Fruit fly (Drosophila melanogaster) whole organism, prepupa: ENCODE data around the gene Ilp3.

ENCODE experiments used
- Blimp-1 ChIP-seq: fragments of 200-800 bp; sonication (Bioruptor generic); optimal IDR thresholded peaks from 3 replicates; lab custom pipeline; 2017; ENCODE audit warnings: missing biosample characterization, missing genetic modification characterization, mild to moderate bottlenecking, moderate library complexity, missing genetic modification reagents
- CG10631 ChIP-seq: fragments of 200-800 bp; sonication (Bioruptor generic); optimal IDR thresholded peaks from 2 replicates; lab custom pipeline; 2016; ENCODE audit warnings: missing biosample characterization, missing genetic modification characterization
- CG10669 ChIP-seq: fragments of 200-800 bp; sonication (Bioruptor generic); optimal IDR thresholded peaks from 3 replicates; lab custom pipeline; 2018; ENCODE audit warnings: missing biosample characterization, mild to moderate bottlenecking, missing genetic modification characterization, moderate library complexity
- CG11294 ChIP-seq: fragments of 200-800 bp; sonication (Bioruptor generic); IDR thresholded peaks from 2 replicates; pipeline ENCODE4 v1.3.6; 2022; ENCODE audit warnings: missing biosample characterization, missing genetic modification characterization
- CG16779 ChIP-seq: fragments of 200-800 bp; sonication (Bioruptor generic); optimal IDR thresholded peaks from 3 replicates; lab custom pipeline; 2017; ENCODE audit warnings: missing biosample characterization, mild to moderate bottlenecking, missing genetic modification characterization
- CG3032 ChIP-seq: fragments of 200-800 bp; optimal IDR thresholded peaks from 2 replicates; lab custom pipeline; 2019; ENCODE audit warnings: missing biosample characterization, mild to moderate bottlenecking, missing genetic modification characterization, moderate library complexity
- CG31627 ChIP-seq: fragments of 200-800 bp; sonication (Bioruptor generic); optimal IDR thresholded peaks from 3 replicates; lab custom pipeline; 2016; ENCODE audit warnings: missing biosample characterization, missing genetic modification characterization
- CG34406 ChIP-seq: fragments of 200-800 bp; sonication (Bioruptor generic); optimal IDR thresholded peaks from 3 replicates; lab custom pipeline; 2016; ENCODE audit warnings: missing biosample characterization, missing genetic modification characterization
- CG4318 ChIP-seq: fragments of 200-800 bp; sonication (Bioruptor generic); optimal IDR thresholded peaks from 3 replicates; lab custom pipeline; 2017; ENCODE audit warnings: missing biosample characterization, mild to moderate bottlenecking, missing genetic modification characterization
- CG6163 ChIP-seq: fragments of 200-800 bp; sonication (Bioruptor generic); IDR thresholded peaks from 3 replicates; pipeline ENCODE4 v1.3.6; 2022; ENCODE audit warnings: missing biosample characterization, missing genetic modification characterization
- CG6276 ChIP-seq: fragments of 200-800 bp; sonication (Bioruptor generic); optimal IDR thresholded peaks from 2 replicates; lab custom pipeline; 2017; ENCODE audit warnings: missing biosample characterization, mild to moderate bottlenecking, missing genetic modification characterization
- CG6792 ChIP-seq: fragments of 200-800 bp; sonication (Bioruptor generic); optimal IDR thresholded peaks from 3 replicates; lab custom pipeline; 2016; ENCODE audit warnings: missing biosample characterization, missing genetic modification characterization
- CG6808 ChIP-seq: fragments of 200-800 bp; sonication (Bioruptor generic); optimal IDR thresholded peaks from 3 replicates; lab custom pipeline; 2017; ENCODE audit warnings: missing biosample characterization, missing genetic modification characterization, mild to moderate bottlenecking, moderate library complexity, missing genetic modification reagents
- CG6854 ChIP-seq: fragments of 200-800 bp; sonication (Bioruptor generic); optimal IDR thresholded peaks from 2 replicates; lab custom pipeline; 2017; ENCODE audit warnings: missing biosample characterization, mild to moderate bottlenecking, missing genetic modification characterization
- CG7368 ChIP-seq: fragments of 200-800 bp; sonication (Bioruptor generic); optimal IDR thresholded peaks from 3 replicates; lab custom pipeline; 2016; ENCODE audit warnings: missing biosample characterization, missing genetic modification characterization
- CG8119 ChIP-seq: fragments of 200-800 bp; sonication (Bioruptor generic); IDR thresholded peaks from 3 replicates; pipeline ENCODE4 v1.3.6; 2022; ENCODE audit warnings: missing biosample characterization, missing genetic modification characterization
- CG8319 ChIP-seq: fragments of 200-800 bp; sonication (Bioruptor generic); optimal IDR thresholded peaks from 3 replicates; lab custom pipeline; 2016; ENCODE audit warnings: missing biosample characterization, missing genetic modification characterization
- CG8632 ChIP-seq: fragments of 200-800 bp; sonication (Bioruptor generic); optimal IDR thresholded peaks from 3 replicates; lab custom pipeline; 2016; ENCODE audit warnings: missing biosample characterization, missing genetic modification characterization
- CG9139 ChIP-seq: fragments of 200-800 bp; sonication (Bioruptor generic); optimal IDR thresholded peaks from 3 replicates; lab custom pipeline; 2017; ENCODE audit warnings: missing biosample characterization, mild to moderate bottlenecking, missing genetic modification characterization
- Eip75B ChIP-seq: fragments of 200-800 bp; sonication (Bioruptor generic); optimal IDR thresholded peaks from 3 replicates; lab custom pipeline; 2016; ENCODE audit warnings: missing biosample characterization, missing genetic modification characterization
- Eip78C ChIP-seq: fragments of 200-800 bp; sonication (Bioruptor generic); peaks from one replicate; lab custom pipeline; 2016; ENCODE audit warnings: missing biosample characterization, missing genetic modification characterization
- Ets21C ChIP-seq: fragments of 200-800 bp; sonication (Bioruptor generic); optimal IDR thresholded peaks from 3 replicates; lab custom pipeline; 2016; ENCODE audit warnings: missing biosample characterization, missing genetic modification characterization
- Ets96B ChIP-seq: fragments of 200-800 bp; optimal IDR thresholded peaks from 2 replicates; lab custom pipeline; 2019; ENCODE audit warnings: missing biosample characterization, mild to moderate bottlenecking, missing genetic modification characterization, moderate library complexity
- Gug ChIP-seq: fragments of 200-800 bp; sonication (Bioruptor generic); IDR thresholded peaks from 2 replicates; pipeline ENCODE4 v1.3.6; 2022; ENCODE audit warnings: missing biosample characterization, missing genetic modification characterization
- Hr38 ChIP-seq: sonication (Bioruptor generic); optimal IDR thresholded peaks from 2 replicates; lab custom pipeline; 2016; ENCODE audit warnings: missing biosample characterization, missing genetic modification characterization
- Hr39 ChIP-seq: fragments of 200-800 bp; sonication (Bioruptor generic); optimal IDR thresholded peaks from 2 replicates; lab custom pipeline; 2016; ENCODE audit warnings: missing biosample characterization, missing genetic modification characterization
- Hr4 ChIP-seq: fragments of 200-800 bp; sonication (Bioruptor generic); optimal IDR thresholded peaks from 3 replicates; lab custom pipeline; 2016; ENCODE audit warnings: missing biosample characterization, missing genetic modification characterization
- Lpt ChIP-seq: fragments of 200-800 bp; sonication (Bioruptor generic); optimal IDR thresholded peaks from 3 replicates; lab custom pipeline; 2016; ENCODE audit warnings: missing biosample characterization, missing genetic modification characterization
- Met ChIP-seq: fragments of 200-800 bp; sonication (Bioruptor generic); optimal IDR thresholded peaks from 3 replicates; lab custom pipeline; 2016; ENCODE audit warnings: missing biosample characterization, missing genetic modification characterization
- Smox ChIP-seq: fragments of 200-800 bp; sonication (Bioruptor generic); optimal IDR thresholded peaks from 3 replicates; lab custom pipeline; 2016; ENCODE audit warnings: missing biosample characterization, missing genetic modification characterization
- Sox102F ChIP-seq: fragments of 200-800 bp; sonication (Bioruptor generic); optimal IDR thresholded peaks from 2 replicates; lab custom pipeline; 2016; ENCODE audit warnings: missing biosample characterization, mild to moderate bottlenecking, missing genetic modification characterization
- Sox14 ChIP-seq: fragments of 200-800 bp; sonication (Bioruptor generic); optimal IDR thresholded peaks from 3 replicates; lab custom pipeline; 2016; ENCODE audit warnings: missing biosample characterization, missing genetic modification characterization
- Sox15 ChIP-seq: fragments of 200-800 bp; sonication (Bioruptor generic); optimal IDR thresholded peaks from 3 replicates; lab custom pipeline; 2016; ENCODE audit warnings: missing biosample characterization, missing genetic modification characterization
- acj6 ChIP-seq: fragments of 200-800 bp; sonication (Bioruptor generic); optimal IDR thresholded peaks from 3 replicates; lab custom pipeline; 2016; ENCODE audit warnings: missing biosample characterization, missing genetic modification characterization
- cyc ChIP-seq: fragments of 200-800 bp; sonication (Bioruptor generic); optimal IDR thresholded peaks from 3 replicates; lab custom pipeline; 2016; ENCODE audit warnings: missing biosample characterization, missing genetic modification characterization
- dac ChIP-seq: fragments of 200-800 bp; sonication (Bioruptor generic); optimal IDR thresholded peaks from 2 replicates; lab custom pipeline; 2017; ENCODE audit warnings: missing biosample characterization, mild to moderate bottlenecking, missing genetic modification characterization
- dsx ChIP-seq: fragments of 200-800 bp; optimal IDR thresholded peaks from 3 replicates; lab custom pipeline; 2019; ENCODE audit warnings: missing biosample characterization, mild to moderate bottlenecking, missing genetic modification characterization, moderate library complexity; ENCODE audit not compliant: poor library complexity, severe bottlenecking
- eg ChIP-seq: fragments of 200-800 bp; sonication (Bioruptor generic); IDR thresholded peaks from 3 replicates; pipeline ENCODE4 v1.3.6; 2022; ENCODE audit warnings: missing biosample characterization, missing genetic modification characterization
- fd59A ChIP-seq: fragments of 200-800 bp; sonication (Bioruptor generic); optimal IDR thresholded peaks from 2 replicates; lab custom pipeline; 2017; ENCODE audit warnings: missing biosample characterization, mild to moderate bottlenecking, missing genetic modification characterization, missing genetic modification reagents
- fd85E ChIP-seq: fragments of 200-800 bp; sonication (Bioruptor generic); optimal IDR thresholded peaks from 3 replicates; lab custom pipeline; 2016; ENCODE audit warnings: missing biosample characterization, missing genetic modification characterization
- lz ChIP-seq: fragments of 200-800 bp; sonication (Bioruptor generic); optimal IDR thresholded peaks from 3 replicates; lab custom pipeline; 2016; ENCODE audit warnings: missing biosample characterization, missing genetic modification characterization
- net ChIP-seq: fragments of 200-800 bp; sonication (Bioruptor generic); optimal IDR thresholded peaks from 3 replicates; lab custom pipeline; 2016; ENCODE audit warnings: missing biosample characterization, missing genetic modification characterization
- salr ChIP-seq, 2 experiments: fragments of 200-800 bp; sonication (Bioruptor generic); optimal IDR thresholded peaks; 3 replicates each; lab custom pipeline; 2016 to 2018; ENCODE audit warnings: missing biosample characterization in 2 of 2, missing genetic modification characterization in 2 of 2, mild to moderate bottlenecking in 1 of 2
- spab ChIP-seq: fragments of 200-800 bp; sonication (Bioruptor generic); optimal IDR thresholded peaks from 2 replicates; lab custom pipeline; 2017; ENCODE audit warnings: missing biosample characterization, mild to moderate bottlenecking, missing genetic modification characterization, missing genetic modification reagents
- svp ChIP-seq: fragments of 200-800 bp; sonication (Bioruptor generic); peaks from one replicate; lab custom pipeline; 2016; ENCODE audit warnings: missing biosample characterization, missing genetic modification characterization
- vri ChIP-seq: fragments of 200-800 bp; sonication (Bioruptor generic); optimal IDR thresholded peaks from 3 replicates; lab custom pipeline; 2016; ENCODE audit warnings: missing biosample characterization, mild to moderate bottlenecking, missing genetic modification characterization

Gene Ilp3

dm6 chr3L:9764915-9765709 is 36.8 kb downstream of the Ilp3 start (continued):
- TF ChIP-seq CG4318 (GFP tag; lab: Kevin White, UChicago) (peak; percentile 50), CG6854 (GFP tag; lab: Kevin White, UChicago) (no peak), eg (GFP tag; lab: Robert Waterston, UW) (peak; percentile 54; the same call in 2 of the 3 replicates), Lpt (GFP tag; lab: Kevin White, UChicago) (peak; percentile 30), Ets96B (tag; lab: Kevin White, UChicago) (peak; percentile 37), salr (GFP tag; optimal IDR thresholded peaks at IDR 0.05; lab: Kevin White, UChicago) (peak in 1 of 2 experiments; percentile 28), lz (GFP tag; lab: Kevin White, UChicago) (no peak), CG9139 (GFP tag; lab: Kevin White, UChicago) (no peak), cyc (GFP tag; lab: Kevin White, UChicago) (peak; percentile 7), CG31627 (peak; percentile 24), CG8319 (GFP tag; lab: Kevin White, UChicago) (no peak), CG7368 (GFP tag; lab: Kevin White, UChicago) (no peak), CG6808 (GFP tag; lab: Kevin White, UChicago) (peak; percentile 9), Sox15 (GFP tag; lab: Kevin White, UChicago) (no peak), Eip75B (GFP tag; lab: Kevin White, UChicago) (no peak)

dm6 chr3L:9764307-9764706 is 37.6 kb downstream of the Ilp3 start:
- peak; percentile 28 for TF ChIP-seq CG10631 (GFP tag; lab: Kevin White, UChicago)
- peak; percentile 14 for TF ChIP-seq Ets21C (GFP tag; lab: Kevin White, UChicago)
- TF ChIP-seq acj6 = peak; percentile 32
- TF ChIP-seq spab (GFP tag; lab: Kevin White, UChicago) = no peak
- peak; percentile 3 for TF ChIP-seq CG4318 (GFP tag; lab: Kevin White, UChicago)
- no peak for TF ChIP-seq CG8119
- TF ChIP-seq dsx (GFP tag; lab: Kevin White, UChicago) = no peak
- no peak for TF ChIP-seq Sox14 (GFP tag; lab: Kevin White, UChicago)
- no peak for TF ChIP-seq CG6276 (GFP tag; lab: Kevin White, UChicago)
- TF ChIP-seq eg (GFP tag; lab: Robert Waterston, UW) = no peak
- no peak for TF ChIP-seq vri (GFP tag; lab: Kevin White, UChicago)
- no peak for TF ChIP-seq CG6163 (GFP tag; lab: Robert Waterston, UW)
- TF ChIP-seq CG8319 (GFP tag; lab: Kevin White, UChicago) = no peak
- TF ChIP-seq CG10669 = no peak
- TF ChIP-seq CG6792 = no peak
- no peak for TF ChIP-seq Sox102F (GFP tag; lab: Kevin White, UChicago)
- TF ChIP-seq CG3032 = no peak
- TF ChIP-seq CG31627 = peak; percentile 9
- no peak for TF ChIP-seq Ets96B (tag; lab: Kevin White, UChicago)
- TF ChIP-seq CG8632 (GFP tag; lab: Kevin White, UChicago) = no peak
- TF ChIP-seq svp = peak; percentile 57
- TF ChIP-seq CG11294 (GFP tag; lab: Robert Waterston, UW) = no peak
- TF ChIP-seq Gug (GFP tag; lab: Robert Waterston, UW) = no peak
- no peak for TF ChIP-seq Eip75B (GFP tag; lab: Kevin White, UChicago)
- no peak for TF ChIP-seq Lpt (GFP tag; lab: Kevin White, UChicago)
- no peak for TF ChIP-seq Hr39 (GFP tag; lab: Kevin White, UChicago)
- peak in 1 of 2 experiments; percentile 27 for TF ChIP-seq salr (GFP tag; optimal IDR thresholded peaks at IDR 0.05; lab: Kevin White, UChicago)
- peak; percentile 18 for TF ChIP-seq lz (GFP tag; lab: Kevin White, UChicago)
- TF ChIP-seq Eip78C (GFP tag; lab: Kevin White, UChicago) = peak; percentile 75
- peak; percentile 2 for TF ChIP-seq Smox (GFP tag; lab: Kevin White, UChicago)
- TF ChIP-seq Hr4 (GFP tag; lab: Kevin White, UChicago) = peak; percentile 42
- no peak for TF ChIP-seq dac (GFP tag; lab: Kevin White, UChicago)
- TF ChIP-seq fd85E (GFP tag; lab: Kevin White, UChicago) = no peak
- TF ChIP-seq CG9139 (GFP tag; lab: Kevin White, UChicago) = no peak
- TF ChIP-seq CG6854 (GFP tag; lab: Kevin White, UChicago) = no peak
- no peak for TF ChIP-seq cyc (GFP tag; lab: Kevin White, UChicago)
- no peak for TF ChIP-seq CG16779 (tag; lab: Kevin White, UChicago)
- peak; percentile 38 for TF ChIP-seq Met (GFP tag; lab: Kevin White, UChicago)
- TF ChIP-seq Hr38 (GFP tag; lab: Kevin White, UChicago) = no peak
- no peak for TF ChIP-seq Blimp-1 (GFP tag; lab: Kevin White, UChicago)
- no peak for TF ChIP-seq net
- TF ChIP-seq CG6808 (GFP tag; lab: Kevin White, UChicago) = no peak
- TF ChIP-seq CG34406 (GFP tag; lab: Kevin White, UChicago) = no peak
- TF ChIP-seq fd59A = no peak
